Fruit fly (Drosophila melanogaster) whole organism, pupa: ENCODE measurements around the gene CG3744.

Experiments used
- CG10348 ChIP-seq: fragments of 200-800 bp; sonication (Bioruptor generic); IDR thresholded peaks from 2 replicates; pipeline ENCODE4 v1.3.6; 2022; ENCODE audit warnings: missing biosample characterization, missing genetic modification characterization
- CG13204 ChIP-seq: fragments of 200-800 bp; sonication (Bioruptor generic); optimal IDR thresholded peaks from 2 replicates; lab custom pipeline; 2018; ENCODE audit warnings: missing biosample characterization, mild to moderate bottlenecking, missing genetic modification characterization, moderate library complexity
- CG14655 ChIP-seq: fragments of 200-800 bp; sonication (Bioruptor generic); optimal IDR thresholded peaks from 3 replicates; lab custom pipeline; 2017; ENCODE audit warnings: mild to moderate bottlenecking, missing biosample characterization, missing genetic modification reagents, missing genetic modification characterization
- CG15710 ChIP-seq: fragments of 200-800 bp; sonication (Bioruptor generic); optimal IDR thresholded peaks from 2 replicates; lab custom pipeline; 2018; ENCODE audit warnings: missing biosample characterization, mild to moderate bottlenecking, missing genetic modification characterization, moderate library complexity
- CG17806 ChIP-seq: fragments of 200-800 bp; sonication (Bioruptor generic); optimal IDR thresholded peaks from 2 replicates; lab custom pipeline; 2018; ENCODE audit warnings: missing biosample characterization, mild to moderate bottlenecking, missing genetic modification characterization, moderate library complexity
- CG32121 ChIP-seq: fragments of 200-800 bp; sonication (Bioruptor generic); IDR thresholded peaks from 2 replicates; pipeline ENCODE4 v1.3.6; 2022; ENCODE audit warnings: missing biosample characterization, missing genetic modification characterization
- CG34367 ChIP-seq: fragments of 200-800 bp; sonication (Bioruptor generic); optimal IDR thresholded peaks from 2 replicates; lab custom pipeline; 2018; ENCODE audit warnings: missing biosample characterization, mild to moderate bottlenecking, missing genetic modification characterization
- CG4496 ChIP-seq: fragments of 200-800 bp; sonication (Bioruptor generic); IDR thresholded peaks from 3 replicates; pipeline ENCODE4 v1.3.6; 2022; ENCODE audit warnings: missing biosample characterization, missing genetic modification characterization
- CG8159 ChIP-seq: fragments of 200-800 bp; sonication (Bioruptor generic); optimal IDR thresholded peaks from 3 replicates; lab custom pipeline; 2018; ENCODE audit warnings: missing biosample characterization, mild to moderate bottlenecking, missing genetic modification characterization, moderate library complexity
- CG8301 ChIP-seq: fragments of 200-800 bp; sonication (Bioruptor generic); optimal IDR thresholded peaks from 2 replicates; lab custom pipeline; 2018; ENCODE audit warnings: missing biosample characterization, mild to moderate bottlenecking, missing genetic modification characterization
- CG9948 ChIP-seq: fragments of 200-800 bp; sonication (Bioruptor generic); optimal IDR thresholded peaks from 2 replicates; lab custom pipeline; 2018; ENCODE audit warnings: missing biosample characterization, mild to moderate bottlenecking, missing genetic modification characterization, moderate library complexity
- D1 ChIP-seq: fragments of 200-800 bp; sonication (Bioruptor generic); optimal IDR thresholded peaks from 2 replicates; lab custom pipeline; 2018; ENCODE audit warnings: missing biosample characterization, mild to moderate bottlenecking, missing genetic modification characterization, moderate library complexity
- EcR ChIP-seq: fragments of 200-800 bp; sonication (Bioruptor generic); optimal IDR thresholded peaks from 3 replicates; lab custom pipeline; 2019; ENCODE audit warnings: missing biosample characterization, missing genetic modification characterization, mild to moderate bottlenecking, moderate library complexity, missing genetic modification reagents
- Ets98B ChIP-seq: fragments of 200-800 bp; sonication (Bioruptor generic); IDR thresholded peaks from 2 replicates; pipeline ENCODE4 v1.3.6; 2022; ENCODE audit warnings: missing biosample characterization, missing genetic modification characterization
- Pif1A ChIP-seq: fragments of 200-800 bp; sonication (Bioruptor generic); optimal IDR thresholded peaks from 3 replicates; lab custom pipeline; 2016; ENCODE audit warnings: missing biosample characterization, missing genetic modification characterization
- Pif1B ChIP-seq: fragments of 200-800 bp; sonication (Bioruptor generic); optimal IDR thresholded peaks from 3 replicates; lab custom pipeline; 2016; ENCODE audit warnings: missing biosample characterization, missing genetic modification characterization
- Snoo ChIP-seq: fragments of 200-800 bp; sonication (Bioruptor generic); optimal IDR thresholded peaks from 3 replicates; lab custom pipeline; 2017; ENCODE audit warnings: missing biosample characterization, mild to moderate bottlenecking, missing genetic modification characterization, inconsistent platforms
- fd96Ca ChIP-seq: fragments of 200-800 bp; sonication (Bioruptor generic); IDR thresholded peaks from 3 replicates; pipeline ENCODE4 v1.3.6; 2022; ENCODE audit warnings: missing biosample characterization, missing genetic modification characterization
- gl ChIP-seq: fragments of 200-800 bp; sonication (Bioruptor generic); optimal IDR thresholded peaks from 2 replicates; lab custom pipeline; 2018; ENCODE audit warnings: missing biosample characterization, mild to moderate bottlenecking, missing genetic modification characterization
- rn ChIP-seq: fragments of 200-800 bp; sonication (Bioruptor generic); IDR thresholded peaks from 2 replicates; pipeline ENCODE4 v1.3.6; 2022; ENCODE audit warnings: missing biosample characterization, missing genetic modification characterization

CG3744 gene

DNA sequence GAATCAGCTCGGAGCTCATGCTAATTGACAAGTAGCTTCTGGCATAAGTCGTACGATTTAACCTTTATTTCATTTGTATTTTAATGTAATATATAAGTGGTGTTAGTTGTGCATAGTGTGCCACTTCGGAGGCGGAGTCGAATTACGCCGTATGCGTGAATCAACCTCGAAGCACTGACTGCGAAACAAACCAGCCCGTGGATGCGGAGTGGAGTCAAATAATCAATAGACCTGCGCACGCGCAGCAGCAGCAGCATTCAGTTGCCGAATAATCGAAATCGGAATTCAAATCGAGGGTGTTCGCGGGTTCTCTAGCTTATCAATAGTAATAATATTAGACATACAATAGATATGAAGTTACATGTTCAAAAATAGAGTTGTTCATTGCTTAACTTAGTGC lies 48.2 kb downstream of the CG3744 start, which contains the start of gene RabX4:
Gene RabX4 (minus strand): TSS at position 176 of the 400 bp plus-strand sequence.
- no peak for TF ChIP-seq CG13204 (GFP tag; lab: Kevin White, UChicago)
- no peak for TF ChIP-seq Pif1A (GFP tag; lab: Kevin White, UChicago)
- no peak for TF ChIP-seq Ets98B
- TF ChIP-seq CG10348 (GFP tag; lab: Robert Waterston, UW) = no peak
- TF ChIP-seq CG8301 (tag; lab: Kevin White, UChicago) = no peak
- no peak for TF ChIP-seq rn (GFP tag; lab: Robert Waterston, UW)
- TF ChIP-seq CG32121 = no peak
- TF ChIP-seq fd96Ca (GFP tag; lab: Robert Waterston, UW) = no peak
- TF ChIP-seq CG8159 = no peak
- no peak for TF ChIP-seq CG9948 (tag; lab: Kevin White, UChicago)
- TF ChIP-seq CG4496 (GFP tag; lab: Robert Waterston, UW) = no peak

DNA sequence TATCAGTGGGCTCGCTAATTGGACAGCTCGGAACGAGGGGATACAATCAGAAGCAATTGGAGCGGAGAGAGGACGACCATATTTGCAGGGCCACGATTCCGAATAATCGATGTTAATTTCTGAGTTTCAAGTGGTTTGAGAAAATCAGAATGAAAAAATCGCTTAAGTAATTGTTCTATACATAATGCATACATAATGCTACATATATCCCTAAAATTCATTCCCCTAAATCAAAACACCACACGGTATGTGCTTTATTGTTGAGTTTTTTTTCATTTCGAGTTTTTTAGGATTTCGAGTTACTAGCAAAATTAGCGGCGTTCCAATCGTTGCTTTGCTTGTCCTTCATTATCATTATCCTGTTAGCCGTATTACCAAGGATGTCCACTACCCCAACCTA lies 50.9 kb downstream of the CG3744 start, which contains the start of gene niki:
Gene niki (minus strand): TSS at position 101 of the 400 bp plus-strand sequence.
- TF ChIP-seq gl = no peak
- no peak for TF ChIP-seq D1
- no peak for TF ChIP-seq CG8159
- no peak for TF ChIP-seq Pif1A (GFP tag; lab: Kevin White, UChicago)
- no peak for TF ChIP-seq Ets98B
- TF ChIP-seq EcR (GFP tag; lab: Kevin White, UChicago) = no peak
- TF ChIP-seq CG34367 (tag; lab: Kevin White, UChicago) = no peak
- TF ChIP-seq CG9948 (tag; lab: Kevin White, UChicago) = no peak
- no peak for TF ChIP-seq fd96Ca (GFP tag; lab: Robert Waterston, UW)
- TF ChIP-seq CG13204 (GFP tag; lab: Kevin White, UChicago) = no peak
- no peak for TF ChIP-seq Snoo (tag; lab: Kevin White, UChicago)
- TF ChIP-seq CG32121 = no peak
- no peak for TF ChIP-seq CG4496 (GFP tag; lab: Robert Waterston, UW)
- no peak for TF ChIP-seq CG15710
- TF ChIP-seq Pif1B = no peak
- no peak for TF ChIP-seq rn (GFP tag; lab: Robert Waterston, UW)

DNA sequence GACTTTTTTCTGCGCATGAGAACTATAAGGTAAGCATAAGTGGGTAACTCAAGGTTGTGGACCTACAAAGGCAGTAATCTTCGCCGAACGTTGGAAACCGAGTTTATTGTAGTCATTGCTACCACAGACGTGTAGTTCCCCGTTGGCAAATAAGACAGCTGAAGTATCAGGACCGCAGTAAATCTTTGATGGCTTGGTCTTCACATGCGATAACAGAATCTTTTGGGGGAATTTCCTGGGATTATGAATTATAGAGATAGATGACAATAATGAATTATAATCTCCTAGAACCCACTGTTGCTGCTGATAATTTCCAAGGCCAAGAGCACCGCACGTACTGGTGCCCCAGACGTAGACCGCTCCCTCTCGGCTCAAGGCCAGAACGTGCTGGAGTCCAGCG lies 53.4 kb downstream of the CG3744 start:
- TF ChIP-seq Pif1B (no peak), CG14655 (no peak), Ets98B (no peak), CG34367 (tag; lab: Kevin White, UChicago) (no peak), CG17806 (no peak), CG8301 (tag; lab: Kevin White, UChicago) (no peak), D1 (no peak)
